Worm (Caenorhabditis elegans): Measurements from ENCODE around the gene F02A9.7.

Gene F02A9.7

DNA sequence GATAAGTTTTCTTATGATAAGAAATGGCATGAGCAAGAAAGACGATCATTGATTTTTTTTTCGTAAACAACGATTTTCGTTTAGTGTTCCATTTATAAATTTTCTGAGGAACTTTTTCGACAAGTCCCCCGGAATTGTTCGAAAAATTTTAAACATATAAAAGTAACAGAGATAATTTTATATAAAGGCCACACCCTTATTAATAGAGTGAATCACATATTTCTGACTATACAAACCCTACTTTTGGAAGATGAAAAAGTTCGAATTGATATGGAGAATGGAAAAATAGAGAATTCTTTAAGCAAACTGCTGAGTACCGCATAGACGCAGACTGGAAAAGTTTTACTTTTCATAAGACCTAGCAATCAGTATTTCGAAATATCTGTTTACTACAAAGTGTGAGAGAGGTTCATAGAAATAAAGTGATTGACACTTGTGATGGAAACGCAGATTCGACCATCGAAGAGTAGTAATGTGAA, 24.3 kb downstream of the F02A9.7 start (continued):
- TF ChIP-seq nfyb-1 (GFP tag; IDR thresholded peaks at IDR 0.05) (peak; percentile 90), nhr-27 (tag; optimal IDR thresholded peaks at IDR 0.05) (no peak), D2030.7 (GFP tag; IDR thresholded peaks at IDR 0.05) (no peak), tbx-9 (tag; optimal IDR thresholded peaks at IDR 0.05; ENCODE audit: borderline replicate concordance) (peak; percentile 3), F10E7.11 (tag; optimal IDR thresholded peaks at IDR 0.05) (peak; percentile 85), unc-62 (GFP tag; optimal IDR thresholded peaks at IDR 0.05) (peak; percentile 61), bed-1 (GFP tag; IDR thresholded peaks at IDR 0.05) (no peak), K12H6.12 (tag; optimal IDR thresholded peaks at IDR 0.05) (peak; percentile 63), rec-8 (tag; optimal IDR thresholded peaks at IDR 0.05) (no peak), sptf-2 (GFP tag; optimal IDR thresholded peaks at IDR 0.05) (peak; percentile 8), F57A8.1 (GFP tag; optimal IDR thresholded peaks at IDR 0.05) (no peak), nhr-120 (GFP tag; IDR thresholded peaks at IDR 0.05) (no peak), efl-1 (GFP tag; optimal IDR thresholded peaks at IDR 0.05) (no peak), Y79H2A.3 (GFP tag; conservative IDR thresholded peaks at IDR 0.05) (peak; percentile 72; the same call in 1 of the 2 replicates), F37B4.10 (GFP tag; IDR thresholded peaks at IDR 0.05) (no peak), snpc-1.1 (tag; optimal IDR thresholded peaks at IDR 0.05; ENCODE audit: insufficient read depth) (no peak), ceh-58 (GFP tag; IDR thresholded peaks at IDR 0.05) (no peak), lin-26 (GFP tag; IDR thresholded peaks at IDR 0.05) (no peak; the same call in 1 of the 2 replicates), egl-18 (GFP tag; IDR thresholded peaks at IDR 0.05) (no peak), B0261.1 (tag; optimal IDR thresholded peaks at IDR 0.05) (peak; percentile 33), somi-1 (GFP tag; optimal IDR thresholded peaks at IDR 0.05) (peak; percentile 85), Y53F4B.3 (GFP tag; IDR thresholded peaks at IDR 0.05) (no peak), let-607 (tag; optimal IDR thresholded peaks at IDR 0.05) (peak; percentile 58 to 64), hlh-12 (tag; optimal IDR thresholded peaks at IDR 0.05) (no peak), K11D2.4 (GFP tag; IDR thresholded peaks at IDR 0.05) (peak; percentile 49), hmg-20 (GFP tag; IDR thresholded peaks at IDR 0.05) (no peak), gei-17 (GFP tag; optimal IDR thresholded peaks at IDR 0.05) (peak; percentile 48), attf-6 (GFP tag; IDR thresholded peaks at IDR 0.05) (no peak), rcor-1 (GFP tag; IDR thresholded peaks at IDR 0.05) (0 out of 2 replicates have a peak, but pooled peaks have one; percentile 34), snpc-1.3 (tag; optimal IDR thresholded peaks at IDR 0.05; ENCODE audit: insufficient read depth) (peak; percentile 35), snpc-4 (GFP tag; optimal IDR thresholded peaks at IDR 0.05) (no peak), snpc-4 (tag; optimal IDR thresholded peaks at IDR 0.05) (peak in 2 of 4 experiments; percentile 23 to 46), tlf-1 (GFP tag; optimal IDR thresholded peaks at IDR 0.05) (peak; percentile 76), aptf-2 (GFP tag; conservative IDR thresholded peaks at IDR 0.05) (no peak), madf-3 (GFP tag; IDR thresholded peaks at IDR 0.05) (peak; percentile 45; the same call in 1 of the 2 replicates), athp-1 (tag; optimal IDR thresholded peaks at IDR 0.05) (no peak), ets-4 (GFP tag; optimal IDR thresholded peaks at IDR 0.05) (no peak), him-1 (tag; optimal IDR thresholded peaks at IDR 0.05) (no peak), ekl-4 (GFP tag; IDR thresholded peaks at IDR 0.05) (peak; percentile 59; the same call in 1 of the 2 replicates), sdz-38 (tag; optimal IDR thresholded peaks at IDR 0.05) (no peak), nhr-80 (tag; optimal IDR thresholded peaks at IDR 0.05) (peak; percentile 84), ama-1 (optimal IDR thresholded peaks at IDR 0.05) (peak; percentile 98), ama-1 (GFP tag; optimal IDR thresholded peaks at IDR 0.05) (peak in 1 of 2 experiments; percentile 80), T26A5.8 (tag; optimal IDR thresholded peaks at IDR 0.05) (peak; percentile 3), repo-1 (tag; optimal IDR thresholded peaks at IDR 0.05) (peak; percentile 80), ceh-27 (GFP tag; optimal IDR thresholded peaks at IDR 0.05) (peak; percentile 76), ceh-100 (GFP tag; IDR thresholded peaks at IDR 0.05) (no peak; the same call in 1 of the 2 replicates), unc-130 (GFP tag; optimal IDR thresholded peaks at IDR 0.05) (no peak), ccch-3 (GFP tag; optimal IDR thresholded peaks at IDR 0.05) (no peak)

Measured in whole organism, young adult.